Worm (Caenorhabditis elegans): ENCODE results near the gene zen-4.

- TF ChIP-seq unc-39 (tag; optimal IDR thresholded peaks at IDR 0.05): no peak
- peak; percentile 65 for TF ChIP-seq lin-13 (GFP tag; optimal IDR thresholded peaks at IDR 0.05)
- no peak for TF ChIP-seq ceh-82 (tag; optimal IDR thresholded peaks at IDR 0.05)
- no peak for TF ChIP-seq zag-1 (tag; optimal IDR thresholded peaks at IDR 0.05)
- TF ChIP-seq elt-3 (tag; optimal IDR thresholded peaks at IDR 0.05): no peak
- no peak for TF ChIP-seq nhr-12 (tag; optimal IDR thresholded peaks at IDR 0.05)
- no peak for TF ChIP-seq nhr-10 (tag; optimal IDR thresholded peaks at IDR 0.05)
- no peak for TF ChIP-seq ztf-4 (tag; optimal IDR thresholded peaks at IDR 0.05)
- TF ChIP-seq skn-1 (tag; optimal IDR thresholded peaks at IDR 0.05): no peak
- TF ChIP-seq egl-27 (tag; optimal IDR thresholded peaks at IDR 0.05): no peak
- TF ChIP-seq nhr-23 (tag; optimal IDR thresholded peaks at IDR 0.05): no peak
- no peak for TF ChIP-seq ztf-1 (GFP tag; conservative IDR thresholded peaks at IDR 0.05)
These were observed at the start of gene zen-4 for ce11 chrIV:6117741-6118265.
